Fruit fly (Drosophila melanogaster): ENCODE measurements around the gene CG43055.

DNA sequence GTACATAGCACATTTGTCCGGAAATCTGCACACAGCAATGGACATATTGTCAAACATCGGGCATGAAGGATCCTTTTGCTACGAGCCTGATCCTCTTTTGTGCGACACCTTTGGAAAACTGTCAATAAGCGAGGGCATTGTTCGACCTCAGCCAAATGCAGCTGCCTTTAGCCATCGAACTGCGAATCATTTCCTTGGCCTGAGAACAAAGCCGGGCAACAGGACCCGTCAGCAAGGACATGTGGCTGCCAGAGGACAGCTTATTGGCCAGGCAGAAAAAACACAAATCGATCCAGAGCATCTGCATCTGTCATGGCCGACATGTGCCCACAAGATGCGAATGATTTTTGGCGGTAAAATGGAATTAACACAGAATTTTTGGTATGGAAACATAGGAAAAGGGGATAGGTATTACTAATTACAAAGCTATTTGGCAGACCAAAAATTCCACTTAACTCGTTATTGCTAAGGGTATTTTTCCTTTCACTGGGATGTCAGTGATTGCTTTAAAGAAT, 40.9 kb upstream of the CG43055 start:
- no peak for TF ChIP-seq CG10669 (GFP tag; optimal IDR thresholded peaks at IDR 0.05)
- no peak for TF ChIP-seq CG3032 (tag; optimal IDR thresholded peaks at IDR 0.05)
- TF ChIP-seq OdsH (GFP tag; optimal IDR thresholded peaks at IDR 0.05), result no peak
- no peak for TF ChIP-seq fd59A (GFP tag; optimal IDR thresholded peaks at IDR 0.05)
- TF ChIP-seq CG1621 (tag; optimal IDR thresholded peaks at IDR 0.05), result no peak
- TF ChIP-seq CG32006 (GFP tag; optimal IDR thresholded peaks at IDR 0.05), result no peak
- no peak for TF ChIP-seq CG11762 (GFP tag; optimal IDR thresholded peaks at IDR 0.05; ENCODE audit: insufficient read depth)
- TF ChIP-seq Hr39 (GFP tag; optimal IDR thresholded peaks at IDR 0.05), result no peak

Measured in whole organism, prepupa.